Worm (Caenorhabditis elegans) whole organism, mixed stage, embryonic: ENCODE measurements around the gene Y55F3BR.1.
A peak's percentile ranks its signal among the peaks of the same experiment; 100 is the strongest.

Experiments
- M03D4.4 ChIP-seq: sonication (generic microtip); optimal IDR thresholded peaks from 2 replicates; lab custom pipeline; 2017; ENCODE audit warnings: mild to moderate bottlenecking, missing genetic modification characterization, missing compliant biosample characterization
- bed-3 ChIP-seq: fragments of 200-800 bp; sonication (Bioruptor generic); optimal IDR thresholded peaks from 3 replicates; lab custom pipeline; 2018; ENCODE audit warnings: mild to moderate bottlenecking, missing genetic modification characterization, moderate library complexity, missing compliant biosample characterization
- blmp-1 ChIP-seq: fragments of 150-350 bp; optimal IDR thresholded peaks from 2 replicates; lab custom pipeline; 2014; ENCODE audit warnings: missing biosample characterization, missing genetic modification characterization
- ceh-39 ChIP-seq: fragments of 150-350 bp; optimal IDR thresholded peaks from 2 replicates; lab custom pipeline; 2014; ENCODE audit warnings: missing biosample characterization, missing genetic modification characterization
- ceh-43 ChIP-seq: fragments of 200-800 bp; sonication (Bioruptor generic); optimal IDR thresholded peaks from 2 replicates; lab custom pipeline; 2018; ENCODE audit warnings: mild to moderate bottlenecking, missing genetic modification characterization, moderate library complexity, missing compliant biosample characterization
- ceh-83 ChIP-seq: fragments of 200-800 bp; sonication (Bioruptor generic); optimal IDR thresholded peaks from 2 replicates; lab custom pipeline; 2018; ENCODE audit warnings: mild to moderate bottlenecking, missing genetic modification characterization, missing compliant biosample characterization
- ces-1 ChIP-seq: fragments of 150-350 bp; optimal IDR thresholded peaks from 2 replicates; lab custom pipeline; 2014; ENCODE audit warnings: missing biosample characterization, missing genetic modification reagents, missing genetic modification characterization
- cnd-1 ChIP-seq: fragments of 200-800 bp; sonication (Bioruptor generic); optimal IDR thresholded peaks from 2 replicates; lab custom pipeline; 2018; ENCODE audit warnings: mild to moderate bottlenecking, missing genetic modification characterization, missing compliant biosample characterization
- drap-1 ChIP-seq: fragments of 200-800 bp; sonication (Bioruptor generic); optimal IDR thresholded peaks from 3 replicates; lab custom pipeline; 2018; ENCODE audit warnings: mild to moderate bottlenecking, missing genetic modification characterization, missing compliant biosample characterization
- elt-1 ChIP-seq: sonication (generic microtip); optimal IDR thresholded peaks from 2 replicates; lab custom pipeline; 2017; ENCODE audit warnings: missing genetic modification characterization, mild to moderate bottlenecking, missing compliant biosample characterization, antibody characterized with exemption, moderate library complexity, borderline replicate concordance; ENCODE audit not compliant: insufficient read depth
- elt-3 ChIP-seq: fragments of 150-350 bp; optimal IDR thresholded peaks from 2 replicates; lab custom pipeline; 2014; ENCODE audit warnings: missing biosample characterization, missing genetic modification characterization
- flh-1 ChIP-seq: fragments of 200-800 bp; sonication (Bioruptor generic); optimal IDR thresholded peaks from 2 replicates; lab custom pipeline; 2018; ENCODE audit warnings: mild to moderate bottlenecking, missing genetic modification characterization, moderate library complexity, missing compliant biosample characterization
- ham-2 ChIP-seq: fragments of 200-800 bp; sonication (Bioruptor generic); optimal IDR thresholded peaks from 2 replicates; lab custom pipeline; 2018; ENCODE audit warnings: mild to moderate bottlenecking, missing genetic modification characterization, missing compliant biosample characterization
- hlh-1 ChIP-seq: fragments of 150-350 bp; optimal IDR thresholded peaks from 2 replicates; lab custom pipeline; 2014; ENCODE audit warnings: missing biosample characterization, missing genetic modification reagents, missing genetic modification characterization
- lin-13 ChIP-seq: fragments of 150-350 bp; optimal IDR thresholded peaks from 2 replicates; lab custom pipeline; 2014; ENCODE audit warnings: missing biosample characterization, missing genetic modification characterization
- lin-32 ChIP-seq: fragments of 200-800 bp; sonication (Bioruptor generic); optimal IDR thresholded peaks from 2 replicates; lab custom pipeline; 2018; ENCODE audit warnings: mild to moderate bottlenecking, missing genetic modification characterization, missing compliant biosample characterization
- lsy-2 ChIP-seq: fragments of 150-350 bp; optimal IDR thresholded peaks from 2 replicates; lab custom pipeline; 2014; ENCODE audit warnings: missing biosample characterization, missing genetic modification characterization
- mab-5 ChIP-seq: fragments of 150-350 bp; optimal IDR thresholded peaks from 2 replicates; lab custom pipeline; 2014; ENCODE audit warnings: missing biosample characterization, missing genetic modification characterization
- mep-1 ChIP-seq: fragments of 150-350 bp; optimal IDR thresholded peaks from 2 replicates; lab custom pipeline; 2017; ENCODE audit warnings: missing biosample characterization, missing genetic modification reagents, missing genetic modification characterization, inconsistent platforms
- mls-2 ChIP-seq: sonication (generic microtip); optimal IDR thresholded peaks from 2 replicates; lab custom pipeline; 2016; ENCODE audit warnings: mild to moderate bottlenecking, missing genetic modification characterization, moderate library complexity, missing compliant biosample characterization
- nhr-12 ChIP-seq: fragments of 150-350 bp; optimal IDR thresholded peaks from 2 replicates; lab custom pipeline; 2014; ENCODE audit warnings: missing biosample characterization, missing genetic modification characterization
- nhr-2 ChIP-seq: fragments of 150-350 bp; optimal IDR thresholded peaks from 2 replicates; lab custom pipeline; 2014; ENCODE audit warnings: missing biosample characterization, missing genetic modification characterization
- nhr-237 ChIP-seq: fragments of 150-350 bp; optimal IDR thresholded peaks from 2 replicates; lab custom pipeline; 2014; ENCODE audit warnings: missing biosample characterization, missing genetic modification characterization
- nhr-28 ChIP-seq: fragments of 150-350 bp; optimal IDR thresholded peaks from 2 replicates; lab custom pipeline; 2014; ENCODE audit warnings: missing biosample characterization, missing genetic modification characterization
- nhr-76 ChIP-seq: sonication (generic microtip); optimal IDR thresholded peaks from 2 replicates; lab custom pipeline; 2017; ENCODE audit warnings: missing biosample characterization, missing genetic modification characterization
- pha-4 ChIP-seq: fragments of 150-350 bp; optimal IDR thresholded peaks from 2 replicates; lab custom pipeline; 2018; ENCODE audit warnings: missing biosample characterization, missing genetic modification reagents, missing genetic modification characterization
- sem-2 ChIP-seq: fragments of 200-800 bp; sonication (Bioruptor generic); optimal IDR thresholded peaks from 2 replicates; lab custom pipeline; 2018; ENCODE audit warnings: mild to moderate bottlenecking, missing genetic modification characterization, missing compliant biosample characterization
- snpc-4 ChIP-seq: fragments of 150-350 bp; optimal IDR thresholded peaks from 2 replicates; lab custom pipeline; 2014; ENCODE audit warnings: missing biosample characterization, missing genetic modification characterization
- sptf-1 ChIP-seq: sonication (generic microtip); optimal IDR thresholded peaks from 2 replicates; lab custom pipeline; 2017; ENCODE audit warnings: mild to moderate bottlenecking, missing genetic modification characterization, moderate library complexity, missing compliant biosample characterization
- tbx-8 ChIP-seq: fragments of 200-800 bp; sonication (Bioruptor generic); optimal IDR thresholded peaks from 2 replicates; lab custom pipeline; 2018; ENCODE audit warnings: mild to moderate bottlenecking, missing genetic modification characterization, moderate library complexity, missing compliant biosample characterization
- unc-120 ChIP-seq: sonication (generic microtip); optimal IDR thresholded peaks from 2 replicates; lab custom pipeline; 2017; ENCODE audit warnings: missing genetic modification characterization, missing compliant biosample characterization; ENCODE audit not compliant: poor library complexity, severe bottlenecking
- unc-39 ChIP-seq: fragments of 150-350 bp; optimal IDR thresholded peaks from 2 replicates; lab custom pipeline; 2014; ENCODE audit warnings: missing biosample characterization, missing genetic modification characterization
- unc-62 ChIP-seq: fragments of 150-350 bp; optimal IDR thresholded peaks from 2 replicates; lab custom pipeline; 2014; ENCODE audit warnings: missing biosample characterization, missing genetic modification reagents, missing genetic modification characterization
- zip-8 ChIP-seq: fragments of 150-350 bp; optimal IDR thresholded peaks from 2 replicates; lab custom pipeline; 2014; ENCODE audit warnings: missing biosample characterization, missing genetic modification characterization
- ztf-11 ChIP-seq: fragments of 150-350 bp; optimal IDR thresholded peaks from 2 replicates; lab custom pipeline; 2014; ENCODE audit warnings: missing biosample characterization, missing genetic modification characterization

The Y55F3BR.1 gene

ce11 chrIV:874677-875076, at the start of gene Y55F3BR.1:
Y55F3BR.1 (plus strand) TSS chrIV:874791.
- no peak for TF ChIP-seq sptf-1 (tag; lab: Kevin White, UChicago)
- TF ChIP-seq mep-1 (tag; lab: Kevin White, UChicago): peak; percentile 22
- no peak for TF ChIP-seq nhr-76 (tag; lab: Kevin White, UChicago)
- TF ChIP-seq hlh-1 (tag; lab: Kevin White, UChicago): peak; percentile 41
- TF ChIP-seq nhr-2 (tag; lab: Kevin White, UChicago): no peak
- TF ChIP-seq mab-5 (tag; lab: Kevin White, UChicago): no peak
- peak; percentile 57 for TF ChIP-seq pha-4 (tag; lab: Kevin White, UChicago)
- no peak for TF ChIP-seq zip-8
- TF ChIP-seq lsy-2 (tag; lab: Kevin White, UChicago): peak; percentile 9
- no peak for TF ChIP-seq drap-1
- TF ChIP-seq unc-120: no peak
- TF ChIP-seq M03D4.4 (tag; lab: Kevin White, UChicago): no peak
- TF ChIP-seq, all 35 proteins: peak for 4

ce11 chrIV:824854-825253, 49.7 kb upstream of the Y55F3BR.1 start, which contains the start of gene zipt-15:
zipt-15 (minus strand) TSS chrIV:824954.
- TF ChIP-seq ceh-43 (no peak), ham-2 (GFP tag; lab: Kevin White, UChicago) (no peak), mls-2 (tag; lab: Kevin White, UChicago) (no peak), blmp-1 (no peak), sem-2 (GFP tag; lab: Kevin White, UChicago) (no peak), nhr-237 (tag; lab: Kevin White, UChicago) (no peak), bed-3 (GFP tag; lab: Kevin White, UChicago) (no peak), ceh-83 (GFP tag; lab: Kevin White, UChicago) (no peak)

ce11 chrIV:826145-826544, 48.4 kb upstream of the Y55F3BR.1 start:
- no peak for TF ChIP-seq flh-1 (GFP tag; lab: Kevin White, UChicago)
- no peak for TF ChIP-seq ceh-83 (GFP tag; lab: Kevin White, UChicago)
- TF ChIP-seq sem-2 (GFP tag; lab: Kevin White, UChicago): no peak
- TF ChIP-seq unc-120: no peak
- TF ChIP-seq M03D4.4 (tag; lab: Kevin White, UChicago): no peak
- TF ChIP-seq sptf-1 (tag; lab: Kevin White, UChicago): no peak
- TF ChIP-seq lin-32 (GFP tag; lab: Kevin White, UChicago): no peak
- TF ChIP-seq snpc-4: no peak
- no peak for TF ChIP-seq nhr-2 (tag; lab: Kevin White, UChicago)
- no peak for TF ChIP-seq lsy-2 (tag; lab: Kevin White, UChicago)
- TF ChIP-seq pha-4 (tag; lab: Kevin White, UChicago): no peak
- no peak for TF ChIP-seq nhr-12 (tag; lab: Kevin White, UChicago)
- no peak for TF ChIP-seq ceh-39 (tag; lab: Kevin White, UChicago)
- no peak for TF ChIP-seq elt-1 (tag; lab: Kevin White, UChicago)

- TF ChIP-seq ceh-83 (GFP tag; lab: Kevin White, UChicago) (no peak), nhr-237 (tag; lab: Kevin White, UChicago) (peak; percentile 11), lin-32 (GFP tag; lab: Kevin White, UChicago) (no peak), sem-2 (GFP tag; lab: Kevin White, UChicago) (no peak), snpc-4 (no peak), nhr-76 (tag; lab: Kevin White, UChicago) (no peak), mab-5 (tag; lab: Kevin White, UChicago) (no peak), unc-62 (GFP tag; lab: Kevin White, UChicago) (peak; percentile 12), lin-13 (peak; percentile 19), ztf-11 (tag; lab: Kevin White, UChicago) (no peak), unc-39 (tag; lab: Kevin White, UChicago) (no peak), nhr-2 (tag; lab: Kevin White, UChicago) (no peak), hlh-1 (tag; lab: Kevin White, UChicago) (peak; percentile 33), ceh-39 (tag; lab: Kevin White, UChicago) (peak; percentile 71), nhr-12 (tag; lab: Kevin White, UChicago) (no peak), unc-120 (peak; percentile 10), elt-1 (tag; lab: Kevin White, UChicago) (no peak), cnd-1 (tag; lab: Kevin White, UChicago) (no peak), pha-4 (tag; lab: Kevin White, UChicago) (peak; percentile 55), ces-1 (GFP tag; lab: Kevin White, UChicago) (peak; percentile 82), bed-3 (GFP tag; lab: Kevin White, UChicago) (no peak), M03D4.4 (tag; lab: Kevin White, UChicago) (no peak), drap-1 (peak; percentile 9), blmp-1 (no peak), mep-1 (tag; lab: Kevin White, UChicago) (peak; percentile 65), elt-3 (no peak), sptf-1 (tag; lab: Kevin White, UChicago) (no peak), ham-2 (GFP tag; lab: Kevin White, UChicago) (peak; percentile 48), zip-8 (no peak), tbx-8 (GFP tag; lab: Kevin White, UChicago) (no peak), flh-1 (GFP tag; lab: Kevin White, UChicago) (no peak), ceh-43 (no peak), nhr-28 (tag; lab: Kevin White, UChicago) (no peak), lsy-2 (tag; lab: Kevin White, UChicago) (peak; percentile 65), mls-2 (tag; lab: Kevin White, UChicago) (no peak)
These were observed 46.2 kb upstream of the Y55F3BR.1 start for ce11 chrIV:828427-828826.
